Worm (Caenorhabditis elegans): ENCODE data around the gene ucp-4.
A peak's percentile ranks its signal among the peaks of the same experiment; 100 is the strongest.

The ucp-4 gene

DNA sequence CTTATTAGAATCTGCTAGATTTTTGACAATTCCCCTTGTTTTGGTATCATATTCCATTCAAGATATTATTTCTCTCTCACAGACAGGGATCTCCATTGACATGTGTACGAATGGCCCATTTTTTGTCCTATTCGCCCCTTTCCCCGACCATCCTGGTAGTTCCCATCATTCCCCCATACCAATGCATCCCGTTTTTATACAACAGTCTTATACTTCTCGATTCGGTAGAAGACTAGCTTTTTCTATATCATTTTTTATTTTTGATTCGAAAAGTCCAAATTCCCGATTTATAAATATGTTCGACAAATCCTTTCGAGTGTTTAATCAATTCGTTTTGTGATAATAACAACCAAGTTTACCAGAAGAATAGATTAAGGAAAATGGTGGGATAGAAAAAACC, 7.2 kb upstream of the ucp-4 start:
- TF ChIP-seq nhr-237 (tag; optimal IDR thresholded peaks at IDR 0.05) (no peak), ztf-11 (tag; optimal IDR thresholded peaks at IDR 0.05) (no peak), unc-39 (tag; optimal IDR thresholded peaks at IDR 0.05) (no peak), nhr-28 (tag; optimal IDR thresholded peaks at IDR 0.05) (no peak)

DNA sequence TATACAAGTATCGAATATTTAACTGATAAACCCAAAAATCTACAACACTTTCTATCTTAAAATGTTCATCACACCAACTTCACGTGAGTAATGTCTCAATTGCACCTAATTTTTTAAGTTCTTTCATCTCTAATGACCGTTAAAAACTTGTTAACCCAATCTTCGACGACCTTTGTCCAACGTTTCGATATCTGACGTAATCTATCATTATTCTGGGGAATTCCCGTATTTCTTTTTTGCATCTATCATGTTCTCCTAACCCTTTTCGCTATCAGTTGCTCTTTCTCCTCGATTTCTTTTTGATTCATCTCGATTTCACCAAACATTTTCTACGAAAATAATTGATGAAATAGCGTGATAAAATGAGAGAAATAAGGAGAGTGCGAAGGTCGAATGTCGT, 6.4 kb upstream of the ucp-4 start:
- TF ChIP-seq nhr-237 (tag; optimal IDR thresholded peaks at IDR 0.05): no peak
- no peak for TF ChIP-seq sem-2 (GFP tag; optimal IDR thresholded peaks at IDR 0.05)
- TF ChIP-seq lsy-2 (tag; optimal IDR thresholded peaks at IDR 0.05): no peak
- TF ChIP-seq nhr-28 (tag; optimal IDR thresholded peaks at IDR 0.05): no peak
- TF ChIP-seq ham-2 (GFP tag; optimal IDR thresholded peaks at IDR 0.05): no peak
- no peak for TF ChIP-seq ceh-39 (tag; optimal IDR thresholded peaks at IDR 0.05)
- no peak for TF ChIP-seq flh-1 (GFP tag; optimal IDR thresholded peaks at IDR 0.05)
- TF ChIP-seq elt-1 (tag; optimal IDR thresholded peaks at IDR 0.05; ENCODE audit: borderline replicate concordance, insufficient read depth): no peak
- TF ChIP-seq ztf-11 (tag; optimal IDR thresholded peaks at IDR 0.05): no peak
- TF ChIP-seq elt-3 (tag; optimal IDR thresholded peaks at IDR 0.05): no peak
- TF ChIP-seq bed-3 (GFP tag; optimal IDR thresholded peaks at IDR 0.05): no peak
- TF ChIP-seq hlh-1 (tag; optimal IDR thresholded peaks at IDR 0.05): no peak
- TF ChIP-seq cnd-1 (tag; optimal IDR thresholded peaks at IDR 0.05): no peak
- TF ChIP-seq ceh-43 (GFP tag; optimal IDR thresholded peaks at IDR 0.05): no peak

DNA sequence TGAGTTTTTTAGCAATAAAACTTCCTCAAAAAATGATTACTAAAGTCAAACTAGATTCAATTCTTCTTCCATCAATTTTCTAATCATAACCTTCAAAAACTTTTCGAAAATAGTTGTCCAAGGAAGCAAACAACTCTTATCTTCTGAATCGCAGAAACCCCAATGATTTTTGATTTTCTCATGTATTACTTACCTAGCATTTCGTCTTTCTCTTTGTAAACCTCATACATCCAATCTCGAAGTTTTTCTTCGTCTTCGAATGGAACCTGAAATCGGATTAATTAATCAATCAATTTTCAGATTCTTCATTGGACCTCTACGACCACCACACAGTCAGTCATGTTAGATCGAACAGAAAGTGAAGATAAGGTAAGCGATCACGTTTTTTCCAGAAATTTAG, 5.4 kb upstream of the ucp-4 start, which contains the start of gene K07B1.4:
K07B1.4 (plus strand) TSS at position 301 of the 400 bp plus-strand sequence.
- no peak for TF ChIP-seq sem-2 (GFP tag; optimal IDR thresholded peaks at IDR 0.05)
- TF ChIP-seq nhr-28 (tag; optimal IDR thresholded peaks at IDR 0.05): no peak
- TF ChIP-seq bed-3 (GFP tag; optimal IDR thresholded peaks at IDR 0.05): no peak
- no peak for TF ChIP-seq ceh-83 (GFP tag; optimal IDR thresholded peaks at IDR 0.05)
- no peak for TF ChIP-seq tbx-8 (GFP tag; optimal IDR thresholded peaks at IDR 0.05)
- TF ChIP-seq sptf-1 (tag; optimal IDR thresholded peaks at IDR 0.05): no peak
- no peak for TF ChIP-seq nhr-76 (tag; optimal IDR thresholded peaks at IDR 0.05)
- no peak for TF ChIP-seq pha-4 (tag; optimal IDR thresholded peaks at IDR 0.05)

DNA sequence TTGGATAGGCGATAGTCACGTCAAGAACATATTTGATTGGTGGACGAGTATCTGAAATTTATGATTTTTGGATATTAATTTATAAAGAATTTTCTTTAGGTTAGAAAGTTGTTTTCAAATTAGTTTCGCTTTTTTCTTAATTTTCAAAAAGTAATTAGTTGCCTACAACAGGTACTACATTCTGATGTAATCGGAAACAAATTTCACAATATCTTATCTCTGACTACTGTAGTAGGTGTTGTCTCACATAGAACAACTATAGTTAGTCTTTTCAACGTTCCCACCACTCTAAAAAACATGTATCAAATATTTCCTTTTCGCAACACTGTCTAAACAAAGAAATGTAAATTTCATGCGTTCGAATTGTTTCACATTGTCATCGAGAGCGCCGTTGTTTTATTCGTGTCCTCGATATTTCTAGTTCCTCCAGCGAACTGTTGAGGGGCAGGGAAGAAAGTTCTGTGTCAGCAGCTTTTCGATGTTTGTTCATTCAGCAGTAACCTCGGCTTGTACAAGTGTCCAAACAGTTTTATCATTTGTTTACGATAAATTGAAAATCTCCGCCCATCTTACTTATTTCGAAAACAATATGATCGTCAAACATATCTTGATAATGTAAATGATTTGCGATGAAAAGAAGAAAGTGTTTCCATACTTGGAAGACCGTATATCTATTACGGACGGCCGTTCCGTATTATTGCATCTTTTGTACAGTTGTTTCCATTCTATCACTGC, 4.7 kb upstream of the ucp-4 start:
- no peak for TF ChIP-seq snpc-4 (tag; optimal IDR thresholded peaks at IDR 0.05)
- no peak for TF ChIP-seq cnd-1 (tag; optimal IDR thresholded peaks at IDR 0.05)
- TF ChIP-seq sptf-1 (tag; optimal IDR thresholded peaks at IDR 0.05): no peak
- TF ChIP-seq blmp-1 (tag; optimal IDR thresholded peaks at IDR 0.05): no peak
- TF ChIP-seq ham-2 (GFP tag; optimal IDR thresholded peaks at IDR 0.05): no peak

DNA sequence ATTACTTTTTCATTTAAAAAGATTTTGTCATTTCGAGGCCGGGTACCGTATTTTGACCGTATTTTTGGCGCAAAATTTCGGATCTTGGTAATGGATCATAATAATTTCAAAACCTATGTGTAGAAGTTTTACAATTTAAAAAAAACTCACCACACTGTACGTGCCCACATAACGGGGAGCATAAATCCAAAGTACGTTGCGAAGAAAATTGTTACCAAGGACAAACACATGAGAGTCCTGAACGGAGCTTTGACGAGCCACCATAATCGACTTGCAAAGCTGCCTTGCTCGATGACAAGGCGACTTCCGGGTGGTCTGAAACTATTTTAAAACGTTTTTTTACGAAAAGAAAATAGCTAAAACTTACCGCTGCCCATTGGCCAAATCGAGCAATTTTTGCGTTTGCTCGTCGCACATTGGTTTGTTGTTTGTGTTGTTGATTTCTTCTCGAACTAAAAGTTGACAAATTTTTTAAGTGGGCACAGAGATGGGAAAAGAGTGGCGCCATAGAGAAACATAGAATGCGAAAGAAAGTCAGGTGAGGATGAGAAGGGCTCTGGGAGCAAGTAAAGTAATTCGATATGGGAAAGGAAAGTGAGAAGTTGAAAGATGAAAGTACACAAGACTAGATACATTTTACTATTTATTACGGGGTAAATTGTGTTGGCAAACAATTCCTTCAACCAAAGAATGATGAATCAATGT, 1.3 kb upstream of the ucp-4 start:
- no peak for TF ChIP-seq nhr-76 (tag; optimal IDR thresholded peaks at IDR 0.05)
- TF ChIP-seq bed-3 (GFP tag; optimal IDR thresholded peaks at IDR 0.05): no peak
- TF ChIP-seq blmp-1 (tag; optimal IDR thresholded peaks at IDR 0.05): no peak
- no peak for TF ChIP-seq unc-62 (GFP tag; optimal IDR thresholded peaks at IDR 0.05)
- TF ChIP-seq unc-39 (tag; optimal IDR thresholded peaks at IDR 0.05): no peak
- no peak for TF ChIP-seq nhr-2 (tag; optimal IDR thresholded peaks at IDR 0.05)
- TF ChIP-seq ceh-39 (tag; optimal IDR thresholded peaks at IDR 0.05): no peak
- no peak for TF ChIP-seq elt-3 (tag; optimal IDR thresholded peaks at IDR 0.05)
- TF ChIP-seq hlh-1 (tag; optimal IDR thresholded peaks at IDR 0.05): no peak

DNA sequence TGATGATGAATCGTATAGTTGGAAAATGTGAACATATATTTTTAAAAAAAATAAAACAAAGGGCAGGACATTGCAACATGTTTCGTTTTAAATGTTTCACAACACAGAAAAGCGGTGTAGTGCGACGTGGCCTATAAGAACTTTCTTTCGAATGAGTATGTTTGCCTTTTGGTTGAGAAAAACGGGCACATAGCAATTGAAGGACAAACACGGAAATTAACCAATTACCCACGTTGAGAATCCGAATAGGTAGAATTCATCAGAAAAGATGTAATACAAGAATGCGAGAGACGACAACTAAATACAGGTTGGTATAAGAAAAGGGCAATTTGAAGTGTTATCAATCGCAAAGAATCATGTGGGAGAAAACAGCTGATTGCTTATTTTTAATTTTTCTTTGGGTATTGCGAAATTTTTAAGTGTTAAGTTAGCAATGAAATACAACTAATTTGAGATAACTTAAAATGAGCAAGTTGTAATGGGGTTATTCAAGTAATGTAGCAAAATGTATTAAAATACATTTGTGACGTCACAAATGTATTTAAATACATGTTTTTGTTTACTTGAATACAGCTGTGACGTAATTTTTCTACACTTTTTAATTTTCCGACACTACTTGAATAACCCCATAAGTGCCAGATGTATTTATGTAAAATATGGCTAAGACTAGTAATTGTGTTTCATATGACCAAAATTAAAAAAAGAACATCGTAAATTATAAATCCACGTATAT, 616 bp upstream of the ucp-4 start, which contains the start of gene acl-14:
acl-14 (minus strand) TSS at position 316 of the 733 bp plus-strand sequence.
- TF ChIP-seq nhr-12 (tag; optimal IDR thresholded peaks at IDR 0.05) (no peak), zip-8 (tag; optimal IDR thresholded peaks at IDR 0.05) (peak; percentile 97)

Measured in whole organism, mixed stage, embryonic.